Worm (Caenorhabditis elegans) whole organism, L1 larva: ENCODE data around the gene srh-290.

Source experiments
- ama-1 ChIP-seq: fragments of 150-350 bp; optimal IDR thresholded peaks from 2 replicates; lab custom pipeline; 2014
- efl-1 ChIP-seq, 4 experiments: fragments of 150-350 bp; optimal IDR thresholded peaks in 3 of 4; peaks in 1 of 4; 1 replicate in 1 of 4; 2 replicates in 3 of 4; lab custom pipeline; 2014; ENCODE audit warnings: missing biosample characterization in 2 of 4, missing genetic modification characterization in 2 of 4, missing genetic modification reagents in 2 of 4
- fkh-10 ChIP-seq: sonication (generic microtip); optimal IDR thresholded peaks from 2 replicates; lab custom pipeline; 2017; ENCODE audit warnings: missing biosample characterization, missing genetic modification reagents, missing genetic modification characterization
- fos-1 ChIP-seq: fragments of 150-350 bp; optimal IDR thresholded peaks from 2 replicates; lab custom pipeline; 2014; ENCODE audit warnings: missing biosample characterization, missing genetic modification characterization
- lsy-2 ChIP-seq, 2 experiments: fragments of 150-350 bp; optimal IDR thresholded peaks; 2 replicates each; lab custom pipeline; 2014; ENCODE audit warnings: missing biosample characterization in 2 of 2, missing genetic modification characterization in 2 of 2
- nhr-76 ChIP-seq: sonication (generic microtip); optimal IDR thresholded peaks from 2 replicates; lab custom pipeline; 2017; ENCODE audit warnings: missing biosample characterization, missing genetic modification characterization
- nhr-84 ChIP-seq: sonication (generic microtip); optimal IDR thresholded peaks from 2 replicates; lab custom pipeline; 2017; ENCODE audit warnings: missing biosample characterization, missing genetic modification characterization
- pqm-1 ChIP-seq: sonication (generic microtip); optimal IDR thresholded peaks from 3 replicates; lab custom pipeline; 2017; ENCODE audit warnings: missing biosample characterization, missing genetic modification characterization
- sox-4 ChIP-seq: sonication (generic microtip); optimal IDR thresholded peaks from 2 replicates; lab custom pipeline; 2016; ENCODE audit warnings: missing genetic modification characterization, missing compliant biosample characterization
- tlp-1 ChIP-seq: fragments of 150-350 bp; optimal IDR thresholded peaks from 2 replicates; lab custom pipeline; 2014; ENCODE audit warnings: missing biosample characterization, missing genetic modification characterization
- unc-30 ChIP-seq: sonication (generic microtip); optimal IDR thresholded peaks from 2 replicates; lab custom pipeline; 2017; ENCODE audit warnings: missing biosample characterization, missing genetic modification characterization
- unc-62 ChIP-seq: fragments of 150-350 bp; optimal IDR thresholded peaks from 2 replicates; lab custom pipeline; 2014; ENCODE audit warnings: missing biosample characterization, missing genetic modification reagents, missing genetic modification characterization
- unc-86 ChIP-seq: sonication (generic microtip); optimal IDR thresholded peaks from 2 replicates; lab custom pipeline; 2016; ENCODE audit warnings: missing genetic modification characterization, missing compliant biosample characterization

ce11 chrV:17765077-17765476 is 25.2 kb upstream of the srh-290 start, which contains the start of the genes C47A10.16 and srh-283:
- no peak for TF ChIP-seq sox-4
- no peak for TF ChIP-seq unc-86 (tag; lab: Kevin White, UChicago)
- TF ChIP-seq pqm-1 (tag; lab: Kevin White, UChicago) = no peak
- no peak for TF ChIP-seq lsy-2 (tag; optimal IDR thresholded peaks at IDR 0.05; lab: Kevin White, UChicago)
- TF ChIP-seq unc-62 (GFP tag; lab: Kevin White, UChicago) = no peak
- TF ChIP-seq ama-1 (lab: Kevin White, UChicago) = no peak
- no peak for TF ChIP-seq fos-1 (tag; lab: Kevin White, UChicago)
- TF ChIP-seq efl-1 (optimal IDR thresholded peaks at IDR 0.05; lab: Kevin White, UChicago) = no peak
- TF ChIP-seq efl-1 (GFP tag; optimal IDR thresholded peaks at IDR 0.05 in 1 of 2; lab: Kevin White, UChicago) = no peak
- no peak for TF ChIP-seq unc-30 (tag; lab: Kevin White, UChicago)
- TF ChIP-seq nhr-76 = no peak
- TF ChIP-seq fkh-10 = no peak
- no peak for TF ChIP-seq tlp-1 (tag; lab: Kevin White, UChicago)
- TF ChIP-seq nhr-84 (tag; lab: Kevin White, UChicago) = no peak
